Fruit fly (Drosophila melanogaster) whole organism, embryonic: Measurements from ENCODE around the gene Kdm2.

Experiments used
- ATbp ChIP-seq: fragments of 200-800 bp; sonication (Bioruptor generic); optimal IDR thresholded peaks from 2 replicates; lab custom pipeline; 2017; ENCODE audit warnings: missing biosample characterization, mild to moderate bottlenecking, missing genetic modification characterization, missing genetic modification reagents
- Antp ChIP-seq: fragments of 200-800 bp; sonication (Bioruptor generic); optimal IDR thresholded peaks from 3 replicates; lab custom pipeline; 2016; ENCODE audit warnings: missing biosample characterization, missing genetic modification characterization
- B-H2 ChIP-seq: fragments of 200-800 bp; sonication (Bioruptor generic); optimal IDR thresholded peaks from 2 replicates; lab custom pipeline; 2018; ENCODE audit warnings: missing biosample characterization, mild to moderate bottlenecking, missing genetic modification characterization
- CG10654 ChIP-seq: fragments of 200-800 bp; sonication (Bioruptor generic); optimal IDR thresholded peaks from 2 replicates; lab custom pipeline; 2016; ENCODE audit warnings: missing biosample characterization, missing genetic modification characterization
- CG11398 ChIP-seq: fragments of 200-800 bp; sonication (Bioruptor generic); optimal IDR thresholded peaks from 2 replicates; lab custom pipeline; 2016; ENCODE audit warnings: missing biosample characterization, missing genetic modification characterization
- CG12104 ChIP-seq: fragments of 200-800 bp; sonication (Bioruptor generic); optimal IDR thresholded peaks from 3 replicates; lab custom pipeline; 2016; ENCODE audit warnings: missing biosample characterization, missing genetic modification characterization
- CG12391 ChIP-seq: fragments of 200-800 bp; sonication (Bioruptor generic); optimal IDR thresholded peaks from 3 replicates; lab custom pipeline; 2018; ENCODE audit warnings: missing biosample characterization, mild to moderate bottlenecking, missing genetic modification characterization, moderate library complexity
- CG13424 ChIP-seq: fragments of 200-800 bp; sonication (Bioruptor generic); optimal IDR thresholded peaks from 2 replicates; lab custom pipeline; 2019; ENCODE audit warnings: missing biosample characterization, mild to moderate bottlenecking, missing genetic modification characterization, moderate library complexity
- CG16779 ChIP-seq: fragments of 200-800 bp; sonication (Bioruptor generic); IDR thresholded peaks from 2 replicates; pipeline ENCODE4 v1.3.6; 2022; ENCODE audit warnings: missing biosample characterization, missing genetic modification characterization
- CG2678 ChIP-seq: fragments of 200-800 bp; sonication (Bioruptor generic); optimal IDR thresholded peaks from 3 replicates; lab custom pipeline; 2019; ENCODE audit warnings: missing biosample characterization, mild to moderate bottlenecking, missing genetic modification characterization, moderate library complexity
- CG30020 ChIP-seq: fragments of 200-800 bp; optimal IDR thresholded peaks from 2 replicates; lab custom pipeline; 2019; ENCODE audit warnings: missing biosample characterization, mild to moderate bottlenecking, missing genetic modification characterization, moderate library complexity
- CG30431 ChIP-seq: fragments of 200-800 bp; sonication (Bioruptor generic); optimal IDR thresholded peaks from 2 replicates; lab custom pipeline; 2017; ENCODE audit warnings: missing biosample characterization, missing genetic modification characterization
- CG33557 ChIP-seq: fragments of 200-800 bp; sonication (Bioruptor generic); optimal IDR thresholded peaks from 2 replicates; lab custom pipeline; 2019; ENCODE audit warnings: missing biosample characterization, mild to moderate bottlenecking, missing genetic modification characterization, moderate library complexity
- CG3407 ChIP-seq: fragments of 200-800 bp; sonication (Bioruptor generic); optimal IDR thresholded peaks from 2 replicates; lab custom pipeline; 2018; ENCODE audit warnings: missing biosample characterization, mild to moderate bottlenecking, missing genetic modification characterization
- CG4282 ChIP-seq: fragments of 200-800 bp; sonication (Bioruptor generic); optimal IDR thresholded peaks from 2 replicates; lab custom pipeline; 2016; ENCODE audit warnings: missing biosample characterization, missing genetic modification characterization
- CG4424 ChIP-seq: fragments of 200-800 bp; sonication (Bioruptor generic); optimal IDR thresholded peaks from 3 replicates; lab custom pipeline; 2016; ENCODE audit warnings: missing biosample characterization, missing genetic modification characterization
- CG4707 ChIP-seq: fragments of 200-800 bp; sonication (Bioruptor generic); optimal IDR thresholded peaks from 2 replicates; lab custom pipeline; 2018; ENCODE audit warnings: missing biosample characterization, mild to moderate bottlenecking, missing genetic modification characterization, moderate library complexity
- CG6654 ChIP-seq: fragments of 200-800 bp; sonication (Bioruptor generic); optimal IDR thresholded peaks from 2 replicates; lab custom pipeline; 2017; ENCODE audit warnings: missing biosample characterization, mild to moderate bottlenecking, missing genetic modification characterization
- CG6791 ChIP-seq: fragments of 200-800 bp; sonication (Bioruptor generic); IDR thresholded peaks from 3 replicates; pipeline ENCODE4 v1.3.6; 2022; ENCODE audit warnings: missing biosample characterization, missing genetic modification characterization; ENCODE audit not compliant: partially characterized antibody
- CG6813 ChIP-seq: fragments of 200-800 bp; sonication (Bioruptor generic); optimal IDR thresholded peaks from 2 replicates; lab custom pipeline; 2017; ENCODE audit warnings: missing biosample characterization, missing genetic modification characterization, mild to moderate bottlenecking, moderate library complexity, missing genetic modification reagents
- CG7357 ChIP-seq: fragments of 200-800 bp; sonication (Bioruptor generic); IDR thresholded peaks from 3 replicates; pipeline ENCODE4 v1.3.6; 2022; ENCODE audit warnings: missing biosample characterization, missing genetic modification characterization
- CG9932 ChIP-seq: fragments of 200-800 bp; sonication (Bioruptor generic); IDR thresholded peaks from 2 replicates; pipeline ENCODE4 v1.3.6; 2022; ENCODE audit warnings: missing biosample characterization, missing genetic modification characterization
- D19B ChIP-seq: fragments of 200-800 bp; sonication (Bioruptor generic); optimal IDR thresholded peaks from 2 replicates; lab custom pipeline; 2017; ENCODE audit warnings: missing biosample characterization, mild to moderate bottlenecking, missing genetic modification characterization
- Drgx ChIP-seq: fragments of 200-800 bp; sonication (Bioruptor generic); IDR thresholded peaks from 2 replicates; pipeline ENCODE4 v1.3.6; 2022; ENCODE audit warnings: missing biosample characterization, missing genetic modification characterization
- ERR ChIP-seq: fragments of 200-800 bp; sonication (Bioruptor generic); optimal IDR thresholded peaks from 2 replicates; lab custom pipeline; 2016; ENCODE audit warnings: missing biosample characterization, missing genetic modification characterization
- Fer1 ChIP-seq: fragments of 200-800 bp; sonication (Bioruptor generic); optimal IDR thresholded peaks from 2 replicates; lab custom pipeline; 2017; ENCODE audit warnings: missing biosample characterization, mild to moderate bottlenecking, missing genetic modification characterization
- Fer2 ChIP-seq: fragments of 200-800 bp; sonication (Bioruptor generic); optimal IDR thresholded peaks from 2 replicates; lab custom pipeline; 2018; ENCODE audit warnings: missing biosample characterization, mild to moderate bottlenecking, missing genetic modification characterization, moderate library complexity
- MESR4 ChIP-seq: fragments of 200-800 bp; sonication (Bioruptor generic); optimal IDR thresholded peaks from 2 replicates; lab custom pipeline; 2018; ENCODE audit warnings: missing biosample characterization, mild to moderate bottlenecking, missing genetic modification characterization, moderate library complexity
- Nf-YB ChIP-seq: fragments of 200-800 bp; sonication (Bioruptor generic); optimal IDR thresholded peaks from 3 replicates; lab custom pipeline; 2019; ENCODE audit warnings: missing biosample characterization, mild to moderate bottlenecking, missing genetic modification characterization, moderate library complexity
- Scr ChIP-seq: fragments of 200-800 bp; sonication (Bioruptor generic); IDR thresholded peaks from 2 replicates; pipeline ENCODE4 v1.3.6; 2022; ENCODE audit warnings: missing biosample characterization, missing genetic modification characterization; ENCODE audit not compliant: partially characterized antibody
- Six4 ChIP-seq: fragments of 200-800 bp; sonication (Bioruptor generic); optimal IDR thresholded peaks from 2 replicates; lab custom pipeline; 2016; ENCODE audit warnings: missing biosample characterization, missing genetic modification characterization
- Vsx1 ChIP-seq: fragments of 200-800 bp; sonication (Bioruptor generic); optimal IDR thresholded peaks from 2 replicates; lab custom pipeline; 2017; ENCODE audit warnings: missing biosample characterization, mild to moderate bottlenecking, missing genetic modification characterization, missing genetic modification reagents
- ase ChIP-seq: fragments of 200-800 bp; sonication (Bioruptor generic); IDR thresholded peaks from 3 replicates; pipeline ENCODE4 v1.3.6; 2022; ENCODE audit warnings: missing biosample characterization, missing genetic modification characterization
- bigmax ChIP-seq: fragments of 200-800 bp; sonication (Bioruptor generic); optimal IDR thresholded peaks from 2 replicates; lab custom pipeline; 2018; ENCODE audit warnings: missing biosample characterization, mild to moderate bottlenecking, missing genetic modification characterization
- chif ChIP-seq, 2 experiments: fragments of 200-800 bp; sonication (Bioruptor generic); optimal IDR thresholded peaks; 3 replicates each; lab custom pipeline; 2016; ENCODE audit warnings: missing biosample characterization in 2 of 2, missing genetic modification characterization in 2 of 2
- dm ChIP-seq: fragments of 200-800 bp; sonication (Bioruptor generic); optimal IDR thresholded peaks from 3 replicates; lab custom pipeline; 2016; ENCODE audit warnings: missing biosample characterization, missing genetic modification characterization
- ems ChIP-seq: fragments of 200-800 bp; sonication (Bioruptor generic); optimal IDR thresholded peaks from 3 replicates; lab custom pipeline; 2016; ENCODE audit warnings: missing biosample characterization, missing genetic modification characterization
- grau ChIP-seq: fragments of 200-800 bp; optimal IDR thresholded peaks from 3 replicates; lab custom pipeline; 2019; ENCODE audit warnings: missing biosample characterization, mild to moderate bottlenecking, missing genetic modification characterization, moderate library complexity
- jing ChIP-seq: fragments of 200-800 bp; sonication (Bioruptor generic); optimal IDR thresholded peaks from 2 replicates; lab custom pipeline; 2018; ENCODE audit warnings: missing biosample characterization, mild to moderate bottlenecking, missing genetic modification characterization
- klu ChIP-seq: fragments of 200-800 bp; sonication (Bioruptor generic); IDR thresholded peaks from 2 replicates; pipeline ENCODE4 v1.3.6; 2022; ENCODE audit warnings: missing biosample characterization, missing genetic modification characterization
- maf-S ChIP-seq: fragments of 200-800 bp; sonication (Bioruptor generic); optimal IDR thresholded peaks from 2 replicates; lab custom pipeline; 2016; ENCODE audit warnings: missing biosample characterization, missing genetic modification characterization
- pan ChIP-seq, 4 experiments: fragments of >200 bp in 3 of 4; fragments of 200-800 bp in 1 of 4; sonication (Bioruptor generic) in 1 of 4; optimal IDR thresholded peaks in 3 of 4; IDR thresholded peaks in 1 of 4; 2 replicates each; pipeline versions ENCODE4 v1.3.6 to Lab custom; 2017 to 2022; ENCODE audit warnings: missing biosample characterization in 2 of 4, missing genetic modification characterization in 2 of 4, mixed read lengths in 1 of 4
- phol ChIP-seq: fragments of 200-800 bp; sonication (Bioruptor generic); optimal IDR thresholded peaks from 3 replicates; lab custom pipeline; 2018; ENCODE audit warnings: missing biosample characterization, mild to moderate bottlenecking, missing genetic modification characterization, moderate library complexity
- row ChIP-seq: fragments of 200-800 bp; sonication (Bioruptor generic); IDR thresholded peaks from 3 replicates; pipeline ENCODE4 v1.3.6; 2022; ENCODE audit warnings: missing biosample characterization, missing genetic modification characterization
- sens ChIP-seq: fragments of 200-800 bp; sonication (Bioruptor generic); peaks from one replicate; lab custom pipeline; 2016; ENCODE audit warnings: missing biosample characterization, missing genetic modification characterization
- slbo ChIP-seq: fragments of 200-800 bp; sonication (Bioruptor generic); IDR thresholded peaks from 2 replicates; pipeline ENCODE4 v1.3.6; 2022; ENCODE audit warnings: missing biosample characterization, missing genetic modification characterization
- tap ChIP-seq: fragments of 200-800 bp; optimal IDR thresholded peaks from 3 replicates; lab custom pipeline; 2019; ENCODE audit warnings: missing biosample characterization, mild to moderate bottlenecking, missing genetic modification characterization, moderate library complexity
- tup ChIP-seq: fragments of 200-800 bp; sonication (Bioruptor generic); optimal IDR thresholded peaks from 2 replicates; lab custom pipeline; 2016; ENCODE audit warnings: missing biosample characterization, mild to moderate bottlenecking, missing genetic modification characterization, moderate library complexity

The Kdm2 gene

dm6 chr3R:9033619-9034401 is 18.5 kb upstream of the Kdm2 start:
- TF ChIP-seq Fer2 = peak; percentile 74
- peak; percentile 59 for TF ChIP-seq ATbp (GFP tag; lab: Kevin White, UChicago)
- TF ChIP-seq jing (GFP tag; lab: Kevin White, UChicago) = peak; percentile 14
- peak; percentile 76 for TF ChIP-seq Drgx (GFP tag; lab: Robert Waterston, UW)
- peak; percentile 96 for TF ChIP-seq sens (GFP tag; lab: Kevin White, UChicago)
- TF ChIP-seq tap (tag; lab: Kevin White, UChicago) = peak; percentile 79
- peak; percentile 57; the same call in 1 of the 2 replicates for TF ChIP-seq CG9932 (GFP tag; lab: Robert Waterston, UW)
- TF ChIP-seq dm (GFP tag; lab: Kevin White, UChicago) = no peak
- TF ChIP-seq CG6791 (GFP tag; lab: Robert Waterston, UW) = no peak
- TF ChIP-seq tup (GFP tag; lab: Kevin White, UChicago) = no peak
- peak; percentile 74 for TF ChIP-seq Vsx1
- no peak for TF ChIP-seq bigmax (GFP tag; lab: Kevin White, UChicago)
- TF ChIP-seq CG30020 (tag; lab: Kevin White, UChicago) = peak; percentile 75
- TF ChIP-seq phol = peak; percentile 87
- TF ChIP-seq B-H2 = peak; percentile 71
- TF ChIP-seq CG6654 (GFP tag; lab: Kevin White, UChicago) = peak; percentile 44
- TF ChIP-seq CG11398 (GFP tag; lab: Kevin White, UChicago) = no peak
- peak; percentile 64 for TF ChIP-seq D19B
- no peak for TF ChIP-seq Antp (GFP tag; lab: Kevin White, UChicago)
- TF ChIP-seq CG4424 (GFP tag; lab: Kevin White, UChicago) = peak; percentile 77
- peak; percentile 90 for TF ChIP-seq grau (tag; lab: Kevin White, UChicago)
- peak; percentile 67 for TF ChIP-seq CG3407 (GFP tag; lab: Kevin White, UChicago)
- no peak for TF ChIP-seq CG7357 (GFP tag; lab: Robert Waterston, UW)
- TF ChIP-seq CG6813 = peak; percentile 61
- TF ChIP-seq CG12391 (tag; lab: Kevin White, UChicago) = peak; percentile 94
- peak; percentile 7 for TF ChIP-seq CG30431 (GFP tag; lab: Kevin White, UChicago)
- TF ChIP-seq CG2678 (tag; lab: Kevin White, UChicago) = peak; percentile 94
- TF ChIP-seq CG10654 = peak; percentile 29
- TF ChIP-seq klu = peak; percentile 48; the same call in 1 of the 2 replicates
- TF ChIP-seq CG4707 (GFP tag; lab: Kevin White, UChicago) = peak; percentile 19
- TF ChIP-seq Scr (GFP tag; lab: Robert Waterston, UW) = no peak
- TF ChIP-seq ems = peak; percentile 29
- TF ChIP-seq CG16779 (GFP tag; lab: Robert Waterston, UW) = no peak
- TF ChIP-seq maf-S (GFP tag; lab: Kevin White, UChicago) = peak; percentile 25
- TF ChIP-seq ERR (GFP tag; lab: Kevin White, UChicago) = no peak
- peak; percentile 7 for TF ChIP-seq MESR4 (GFP tag; lab: Kevin White, UChicago)
- peak; percentile 90 for TF ChIP-seq Fer1
- peak; percentile 59; the same call in 1 of the 2 replicates for TF ChIP-seq slbo (GFP tag; lab: Robert Waterston, UW)
- 0 out of 3 replicates have a peak, but pooled peaks have one; percentile 9 for TF ChIP-seq ase (GFP tag; lab: Robert Waterston, UW)
- peak; percentile 79 for TF ChIP-seq Nf-YB (GFP tag; lab: Kevin White, UChicago)
- TF ChIP-seq pan (optimal IDR thresholded peaks at IDR 0.05; lab: Kevin White, UChicago) = no peak
- TF ChIP-seq pan (GFP tag; optimal IDR thresholded peaks at IDR 0.05 in 1 of 2, IDR thresholded peaks at IDR 0.05 in 1 of 2) = peak in 1 of 2 experiments; percentile 56
- TF ChIP-seq CG4282 (GFP tag; lab: Kevin White, UChicago) = no peak
- TF ChIP-seq CG33557 (GFP tag; lab: Kevin White, UChicago) = peak; percentile 88
- TF ChIP-seq row (GFP tag; lab: Robert Waterston, UW) = peak; percentile 95
- TF ChIP-seq chif (GFP tag; optimal IDR thresholded peaks at IDR 0.05; lab: Kevin White, UChicago) = peak; percentile 32 to 57
- TF ChIP-seq CG13424 (tag; lab: Kevin White, UChicago) = peak; percentile 93
- peak; percentile 58 for TF ChIP-seq Six4 (GFP tag; lab: Kevin White, UChicago)
- TF ChIP-seq CG12104 (GFP tag; lab: Kevin White, UChicago) = peak; percentile 86
